Worm (Caenorhabditis elegans) whole organism, mixed stage, embryonic: Measurements from ENCODE around the gene R11H6.5.

ENCODE experiments used
- M03D4.4 ChIP-seq: sonication (generic microtip); optimal IDR thresholded peaks from 2 replicates; lab custom pipeline; 2017; ENCODE audit warnings: mild to moderate bottlenecking, missing genetic modification characterization, missing compliant biosample characterization
- blmp-1 ChIP-seq: fragments of 150-350 bp; optimal IDR thresholded peaks from 2 replicates; lab custom pipeline; 2014; ENCODE audit warnings: missing biosample characterization, missing genetic modification characterization
- ceh-39 ChIP-seq: fragments of 150-350 bp; optimal IDR thresholded peaks from 2 replicates; lab custom pipeline; 2014; ENCODE audit warnings: missing biosample characterization, missing genetic modification characterization
- ceh-43 ChIP-seq: fragments of 200-800 bp; sonication (Bioruptor generic); optimal IDR thresholded peaks from 2 replicates; lab custom pipeline; 2018; ENCODE audit warnings: mild to moderate bottlenecking, missing genetic modification characterization, moderate library complexity, missing compliant biosample characterization
- ceh-83 ChIP-seq: fragments of 200-800 bp; sonication (Bioruptor generic); optimal IDR thresholded peaks from 2 replicates; lab custom pipeline; 2018; ENCODE audit warnings: mild to moderate bottlenecking, missing genetic modification characterization, missing compliant biosample characterization
- ces-1 ChIP-seq: fragments of 150-350 bp; optimal IDR thresholded peaks from 2 replicates; lab custom pipeline; 2014; ENCODE audit warnings: missing biosample characterization, missing genetic modification reagents, missing genetic modification characterization
- cnd-1 ChIP-seq: fragments of 200-800 bp; sonication (Bioruptor generic); optimal IDR thresholded peaks from 2 replicates; lab custom pipeline; 2018; ENCODE audit warnings: mild to moderate bottlenecking, missing genetic modification characterization, missing compliant biosample characterization
- drap-1 ChIP-seq: fragments of 200-800 bp; sonication (Bioruptor generic); optimal IDR thresholded peaks from 3 replicates; lab custom pipeline; 2018; ENCODE audit warnings: mild to moderate bottlenecking, missing genetic modification characterization, missing compliant biosample characterization
- elt-1 ChIP-seq: sonication (generic microtip); optimal IDR thresholded peaks from 2 replicates; lab custom pipeline; 2017; ENCODE audit warnings: missing genetic modification characterization, mild to moderate bottlenecking, missing compliant biosample characterization, antibody characterized with exemption, moderate library complexity, borderline replicate concordance; ENCODE audit not compliant: insufficient read depth
- elt-3 ChIP-seq: fragments of 150-350 bp; optimal IDR thresholded peaks from 2 replicates; lab custom pipeline; 2014; ENCODE audit warnings: missing biosample characterization, missing genetic modification characterization
- flh-1 ChIP-seq: fragments of 200-800 bp; sonication (Bioruptor generic); optimal IDR thresholded peaks from 2 replicates; lab custom pipeline; 2018; ENCODE audit warnings: mild to moderate bottlenecking, missing genetic modification characterization, moderate library complexity, missing compliant biosample characterization
- ham-2 ChIP-seq: fragments of 200-800 bp; sonication (Bioruptor generic); optimal IDR thresholded peaks from 2 replicates; lab custom pipeline; 2018; ENCODE audit warnings: mild to moderate bottlenecking, missing genetic modification characterization, missing compliant biosample characterization
- hlh-1 ChIP-seq: fragments of 150-350 bp; optimal IDR thresholded peaks from 2 replicates; lab custom pipeline; 2014; ENCODE audit warnings: missing biosample characterization, missing genetic modification reagents, missing genetic modification characterization
- lin-13 ChIP-seq: fragments of 150-350 bp; optimal IDR thresholded peaks from 2 replicates; lab custom pipeline; 2014; ENCODE audit warnings: missing biosample characterization, missing genetic modification characterization
- lin-32 ChIP-seq: fragments of 200-800 bp; sonication (Bioruptor generic); optimal IDR thresholded peaks from 2 replicates; lab custom pipeline; 2018; ENCODE audit warnings: mild to moderate bottlenecking, missing genetic modification characterization, missing compliant biosample characterization
- lsy-2 ChIP-seq: fragments of 150-350 bp; optimal IDR thresholded peaks from 2 replicates; lab custom pipeline; 2014; ENCODE audit warnings: missing biosample characterization, missing genetic modification characterization
- mab-5 ChIP-seq: fragments of 150-350 bp; optimal IDR thresholded peaks from 2 replicates; lab custom pipeline; 2014; ENCODE audit warnings: missing biosample characterization, missing genetic modification characterization
- mep-1 ChIP-seq: fragments of 150-350 bp; optimal IDR thresholded peaks from 2 replicates; lab custom pipeline; 2017; ENCODE audit warnings: missing biosample characterization, missing genetic modification reagents, missing genetic modification characterization, inconsistent platforms
- mls-2 ChIP-seq: sonication (generic microtip); optimal IDR thresholded peaks from 2 replicates; lab custom pipeline; 2016; ENCODE audit warnings: mild to moderate bottlenecking, missing genetic modification characterization, moderate library complexity, missing compliant biosample characterization
- nhr-12 ChIP-seq: fragments of 150-350 bp; optimal IDR thresholded peaks from 2 replicates; lab custom pipeline; 2014; ENCODE audit warnings: missing biosample characterization, missing genetic modification characterization
- nhr-2 ChIP-seq: fragments of 150-350 bp; optimal IDR thresholded peaks from 2 replicates; lab custom pipeline; 2014; ENCODE audit warnings: missing biosample characterization, missing genetic modification characterization
- nhr-28 ChIP-seq: fragments of 150-350 bp; optimal IDR thresholded peaks from 2 replicates; lab custom pipeline; 2014; ENCODE audit warnings: missing biosample characterization, missing genetic modification characterization
- nhr-76 ChIP-seq: sonication (generic microtip); optimal IDR thresholded peaks from 2 replicates; lab custom pipeline; 2017; ENCODE audit warnings: missing biosample characterization, missing genetic modification characterization
- pha-4 ChIP-seq: fragments of 150-350 bp; optimal IDR thresholded peaks from 2 replicates; lab custom pipeline; 2018; ENCODE audit warnings: missing biosample characterization, missing genetic modification reagents, missing genetic modification characterization
- sem-2 ChIP-seq: fragments of 200-800 bp; sonication (Bioruptor generic); optimal IDR thresholded peaks from 2 replicates; lab custom pipeline; 2018; ENCODE audit warnings: mild to moderate bottlenecking, missing genetic modification characterization, missing compliant biosample characterization
- snpc-4 ChIP-seq: fragments of 150-350 bp; optimal IDR thresholded peaks from 2 replicates; lab custom pipeline; 2014; ENCODE audit warnings: missing biosample characterization, missing genetic modification characterization
- sptf-1 ChIP-seq: sonication (generic microtip); optimal IDR thresholded peaks from 2 replicates; lab custom pipeline; 2017; ENCODE audit warnings: mild to moderate bottlenecking, missing genetic modification characterization, moderate library complexity, missing compliant biosample characterization
- tbx-8 ChIP-seq: fragments of 200-800 bp; sonication (Bioruptor generic); optimal IDR thresholded peaks from 2 replicates; lab custom pipeline; 2018; ENCODE audit warnings: mild to moderate bottlenecking, missing genetic modification characterization, moderate library complexity, missing compliant biosample characterization
- unc-39 ChIP-seq: fragments of 150-350 bp; optimal IDR thresholded peaks from 2 replicates; lab custom pipeline; 2014; ENCODE audit warnings: missing biosample characterization, missing genetic modification characterization
- unc-62 ChIP-seq: fragments of 150-350 bp; optimal IDR thresholded peaks from 2 replicates; lab custom pipeline; 2014; ENCODE audit warnings: missing biosample characterization, missing genetic modification reagents, missing genetic modification characterization
- ztf-11 ChIP-seq: fragments of 150-350 bp; optimal IDR thresholded peaks from 2 replicates; lab custom pipeline; 2014; ENCODE audit warnings: missing biosample characterization, missing genetic modification characterization

The R11H6.5 gene

DNA sequence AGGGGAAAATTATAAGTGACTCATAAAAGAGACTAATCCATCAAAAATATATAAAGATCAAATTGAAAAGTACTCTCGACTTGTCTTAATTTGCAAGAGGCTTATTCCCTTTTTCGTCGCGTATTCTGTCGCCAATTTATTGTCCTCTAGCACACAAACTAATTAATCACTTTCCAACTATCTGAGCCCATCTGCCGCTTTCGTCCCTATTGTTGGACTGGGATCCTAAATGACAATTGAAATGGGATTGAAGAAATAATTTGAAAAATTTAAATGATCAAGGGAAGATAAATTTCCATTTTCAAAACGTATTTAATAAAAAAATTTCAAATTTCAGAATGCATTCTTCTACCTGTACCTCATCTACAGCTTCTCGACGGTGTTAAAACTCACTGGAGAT is 38.6 kb upstream of the R11H6.5 start:
- TF ChIP-seq ceh-43 (no peak), cnd-1 (tag; lab: Kevin White, UChicago) (peak; percentile 45), M03D4.4 (tag; lab: Kevin White, UChicago) (no peak), nhr-76 (no peak), ces-1 (peak; percentile 84), pha-4 (tag; lab: Kevin White, UChicago) (no peak), mls-2 (tag; lab: Kevin White, UChicago) (no peak), elt-1 (tag; lab: Kevin White, UChicago) (no peak), drap-1 (GFP tag; lab: Kevin White, UChicago) (no peak), hlh-1 (tag; lab: Kevin White, UChicago) (no peak), mep-1 (no peak), lin-32 (GFP tag; lab: Kevin White, UChicago) (no peak), ztf-11 (tag; lab: Kevin White, UChicago) (no peak), mab-5 (tag; lab: Kevin White, UChicago) (no peak), ceh-83 (GFP tag; lab: Kevin White, UChicago) (no peak), snpc-4 (no peak), sem-2 (GFP tag; lab: Kevin White, UChicago) (no peak), lsy-2 (tag; lab: Kevin White, UChicago) (no peak), unc-62 (GFP tag; lab: Kevin White, UChicago) (peak; percentile 36), elt-3 (tag; lab: Kevin White, UChicago) (no peak), unc-39 (no peak), ceh-39 (tag; lab: Kevin White, UChicago) (no peak), nhr-28 (tag; lab: Kevin White, UChicago) (no peak)
- TF ChIP-seq, all 35 proteins: peak for 3

DNA sequence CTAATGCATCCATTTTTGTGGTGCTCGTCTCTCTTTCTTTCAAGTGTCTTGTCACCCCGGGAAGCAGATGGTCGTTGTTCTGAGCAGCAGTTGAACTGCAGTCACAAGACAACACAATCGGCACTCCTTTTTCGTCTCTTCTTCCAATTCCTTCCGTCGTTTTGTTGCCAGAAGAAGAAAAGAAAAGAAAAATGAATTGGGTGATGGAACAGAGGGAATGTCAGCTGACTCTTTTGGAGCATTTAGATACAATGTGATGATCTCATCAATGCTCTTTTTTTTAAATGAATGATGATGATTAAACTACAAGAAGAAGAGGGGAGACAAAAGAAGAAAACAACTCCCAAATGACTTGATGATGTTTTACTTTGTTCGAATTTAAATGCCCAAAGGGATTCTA is 37.9 kb upstream of the R11H6.5 start:
- no peak for TF ChIP-seq ham-2 (GFP tag; lab: Kevin White, UChicago)
- no peak for TF ChIP-seq sptf-1 (tag; lab: Kevin White, UChicago)
- no peak for TF ChIP-seq sem-2 (GFP tag; lab: Kevin White, UChicago)
- no peak for TF ChIP-seq nhr-76
- TF ChIP-seq nhr-2 (tag; lab: Kevin White, UChicago): no peak
- TF ChIP-seq cnd-1 (tag; lab: Kevin White, UChicago): peak; percentile 43
- no peak for TF ChIP-seq mab-5 (tag; lab: Kevin White, UChicago)
- TF ChIP-seq hlh-1 (tag; lab: Kevin White, UChicago): peak; percentile 17
- TF ChIP-seq ces-1: peak; percentile 25
- TF ChIP-seq elt-1 (tag; lab: Kevin White, UChicago): no peak

DNA sequence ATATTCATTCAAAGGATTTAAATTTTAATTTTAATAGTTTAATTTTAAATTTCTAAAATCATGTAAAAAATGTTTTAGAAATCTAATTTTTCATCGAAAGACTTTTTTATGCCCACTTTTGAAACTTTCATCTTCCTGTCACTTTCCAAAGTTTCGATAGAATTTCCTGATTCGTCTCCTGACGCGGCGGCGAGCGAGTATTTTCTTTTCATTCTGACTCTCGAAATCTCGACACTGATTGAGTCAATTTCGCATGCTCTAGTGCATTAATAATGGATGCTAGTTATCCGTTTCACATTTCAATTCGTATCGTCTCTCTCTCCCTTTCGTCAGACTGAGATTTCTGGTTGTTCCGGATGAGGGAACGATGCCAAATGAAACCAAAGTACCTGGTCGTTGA is 36.8 kb upstream of the R11H6.5 start:
- TF ChIP-seq ces-1 (peak; percentile 53), elt-3 (tag; lab: Kevin White, UChicago) (no peak)
- TF ChIP-seq, all 35 proteins: peak for 1

DNA sequence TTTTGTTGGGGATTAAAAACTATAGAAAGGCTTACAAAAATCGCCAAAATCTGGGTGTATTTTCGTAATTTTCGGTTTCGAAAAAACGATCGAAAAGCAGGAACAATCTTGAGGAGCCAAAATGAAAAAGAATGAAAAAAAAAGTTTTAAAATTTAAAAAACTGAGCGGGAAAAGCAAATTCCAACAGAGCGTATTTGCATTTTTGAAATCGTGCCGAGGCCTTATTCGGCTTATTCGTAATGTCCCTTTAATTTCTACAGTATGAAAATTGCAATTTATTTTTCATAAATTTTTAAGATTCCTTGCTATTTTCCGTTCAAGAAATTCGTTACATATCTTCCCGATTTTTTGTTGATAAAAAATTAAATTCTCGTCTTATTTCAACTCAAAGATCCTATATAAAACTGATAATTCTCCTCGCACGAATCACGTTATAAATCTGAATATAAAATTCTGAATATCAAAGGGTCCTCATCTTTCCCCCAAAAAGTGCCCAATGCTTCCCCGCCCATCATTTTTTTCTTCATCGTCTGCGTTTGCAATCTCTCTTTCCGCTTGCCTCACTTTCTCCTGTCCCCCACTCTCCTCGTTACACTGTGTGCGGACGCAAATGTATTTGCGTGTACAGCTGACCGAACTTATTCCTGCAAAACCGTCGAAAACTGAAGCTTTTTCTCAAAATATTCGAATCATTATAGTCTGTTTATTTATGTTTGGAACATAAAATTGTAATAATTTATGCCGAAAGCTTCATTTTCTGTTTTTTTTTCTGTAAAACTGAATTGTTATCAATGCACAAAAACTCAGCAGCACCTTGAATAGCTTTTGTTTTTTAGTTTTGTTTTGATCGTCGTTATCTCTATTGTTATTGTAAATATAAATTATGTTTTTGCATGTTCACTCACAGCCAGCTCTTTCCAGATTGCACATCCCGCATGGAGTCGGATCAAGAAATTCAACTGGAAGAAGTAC is 34.1 kb upstream of the R11H6.5 start, which contains the start of the genes rfc-1 and pmp-3:
rfc-1 (minus strand) TSS at position 163 of the 973 bp plus-strand sequence.
pmp-3 (plus strand) TSS at position 923 of the 973 bp plus-strand sequence.
- TF ChIP-seq hlh-1 (tag; lab: Kevin White, UChicago): peak; percentile 0
- no peak for TF ChIP-seq cnd-1 (tag; lab: Kevin White, UChicago)
- TF ChIP-seq nhr-12 (tag; lab: Kevin White, UChicago): no peak
- TF ChIP-seq M03D4.4 (tag; lab: Kevin White, UChicago): no peak
- no peak for TF ChIP-seq sptf-1 (tag; lab: Kevin White, UChicago)
- peak; percentile 41 for TF ChIP-seq unc-62 (GFP tag; lab: Kevin White, UChicago)
- TF ChIP-seq unc-39: no peak
- TF ChIP-seq blmp-1: peak; percentile 52

DNA sequence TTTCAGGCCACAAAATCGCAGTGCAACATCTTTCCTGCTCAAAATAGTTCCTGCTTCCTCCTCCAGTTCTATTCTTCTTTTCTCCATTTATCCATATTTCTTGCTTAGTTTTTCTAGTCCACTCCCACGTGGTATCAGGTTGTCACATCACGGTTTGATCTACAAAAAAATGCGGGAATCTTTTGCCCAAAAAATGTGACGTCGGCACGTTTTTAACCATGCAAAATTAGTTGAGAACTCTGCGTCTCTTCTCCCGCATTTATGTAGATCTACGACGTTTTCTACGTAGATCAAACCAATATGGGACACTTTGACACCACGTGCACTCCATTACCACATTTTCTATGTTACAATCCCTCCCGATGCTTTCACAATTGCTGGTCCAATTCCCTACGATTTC is 30.0 kb upstream of the R11H6.5 start:
- TF ChIP-seq nhr-12 (tag; lab: Kevin White, UChicago) (no peak), ceh-43 (no peak), snpc-4 (no peak), flh-1 (no peak), nhr-2 (tag; lab: Kevin White, UChicago) (no peak), ceh-39 (tag; lab: Kevin White, UChicago) (no peak), lin-13 (tag; lab: Kevin White, UChicago) (no peak), tbx-8 (no peak), mab-5 (tag; lab: Kevin White, UChicago) (no peak), M03D4.4 (tag; lab: Kevin White, UChicago) (no peak), sptf-1 (tag; lab: Kevin White, UChicago) (no peak), elt-1 (tag; lab: Kevin White, UChicago) (no peak), blmp-1 (no peak), ces-1 (no peak), hlh-1 (tag; lab: Kevin White, UChicago) (no peak)
